Fruit fly (Drosophila melanogaster): ENCODE measurements around the gene PK2-R1.

DNA sequence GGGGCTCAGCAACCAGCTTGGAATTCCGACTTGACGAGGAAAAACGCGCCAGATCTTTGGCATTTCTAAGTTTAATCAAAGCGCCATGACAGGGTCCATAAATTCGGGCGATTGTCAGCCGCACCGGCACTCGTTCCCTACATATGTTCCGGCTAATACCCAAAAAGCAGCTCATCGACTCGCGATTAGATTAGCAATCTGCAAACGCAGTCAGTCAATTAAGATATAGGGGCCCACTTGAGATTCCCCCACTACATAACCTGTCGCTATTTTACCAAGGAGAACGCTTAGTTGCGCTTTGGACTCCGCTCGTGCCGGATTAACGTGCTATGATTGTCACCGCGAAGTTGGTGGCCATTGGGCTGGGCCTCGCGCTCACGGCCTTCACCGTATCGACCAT, 43.7 kb upstream of the PK2-R1 start, which contains the start of gene CG8773:
- TF ChIP-seq CG8159 (tag; optimal IDR thresholded peaks at IDR 0.05) (no peak), CG12605 (GFP tag; IDR thresholded peaks at IDR 0.05) (no peak), rn (GFP tag; IDR thresholded peaks at IDR 0.05) (no peak), Ets98B (GFP tag; IDR thresholded peaks at IDR 0.05) (no peak), EcR (GFP tag; optimal IDR thresholded peaks at IDR 0.05) (no peak), Pif1A (GFP tag; optimal IDR thresholded peaks at IDR 0.05) (no peak), CG8301 (tag; optimal IDR thresholded peaks at IDR 0.05) (no peak), fd96Ca (GFP tag; IDR thresholded peaks at IDR 0.05) (no peak)
